Worm (Caenorhabditis elegans): ENCODE measurements around the gene D2045.5.

Gene D2045.5

ce11 chrIII:10432104-10432503, 37.3 kb downstream of the D2045.5 start:
- TF ChIP-seq eyg-1 (tag; optimal IDR thresholded peaks at IDR 0.05): no peak
- no peak for TF ChIP-seq sox-2 (GFP tag; IDR thresholded peaks at IDR 0.05)
- TF ChIP-seq C08G9.2 (tag; optimal IDR thresholded peaks at IDR 0.05): peak; percentile 54
- peak; percentile 43 for TF ChIP-seq ceh-48 (tag; optimal IDR thresholded peaks at IDR 0.05)
- TF ChIP-seq F13H6.1 (tag; optimal IDR thresholded peaks at IDR 0.05): peak; percentile 21
- no peak for TF ChIP-seq fkh-6 (tag; optimal IDR thresholded peaks at IDR 0.05)
- no peak for TF ChIP-seq dmd-4 (tag; optimal IDR thresholded peaks at IDR 0.05; ENCODE audit: borderline replicate concordance)
- peak; percentile 68 for TF ChIP-seq pqm-1 (tag; optimal IDR thresholded peaks at IDR 0.05)
- no peak for TF ChIP-seq pha-4 (tag; optimal IDR thresholded peaks at IDR 0.05)
- no peak for TF ChIP-seq zip-5 (tag; optimal IDR thresholded peaks at IDR 0.05)
- peak; percentile 27 for TF ChIP-seq ahr-1 (tag; optimal IDR thresholded peaks at IDR 0.05)
- peak; percentile 46 for TF ChIP-seq syd-9 (tag; optimal IDR thresholded peaks at IDR 0.05)
- no peak for TF ChIP-seq ceh-24 (tag; optimal IDR thresholded peaks at IDR 0.05)
- TF ChIP-seq nhr-11 (tag; optimal IDR thresholded peaks at IDR 0.05): no peak
- peak; percentile 2 for TF ChIP-seq unc-42 (tag; optimal IDR thresholded peaks at IDR 0.05)
- peak; percentile 73 for TF ChIP-seq pha-2 (tag; optimal IDR thresholded peaks at IDR 0.05)
- TF ChIP-seq nfya-1 (tag; optimal IDR thresholded peaks at IDR 0.05): peak; percentile 71
- no peak for TF ChIP-seq Y22D7AL.16 (tag; optimal IDR thresholded peaks at IDR 0.05)
- TF ChIP-seq npax-4 (tag; optimal IDR thresholded peaks at IDR 0.05): no peak
- no peak for TF ChIP-seq ama-1 (optimal IDR thresholded peaks at IDR 0.05)
- no peak for TF ChIP-seq ceh-9 (tag; optimal IDR thresholded peaks at IDR 0.05)
- TF ChIP-seq unc-3 (GFP tag; conservative IDR thresholded peaks at IDR 0.05): no peak
- no peak for TF ChIP-seq unc-3 (tag; optimal IDR thresholded peaks at IDR 0.05)
- TF ChIP-seq odd-2 (tag; optimal IDR thresholded peaks at IDR 0.05): peak; percentile 29
- TF ChIP-seq ceh-31 (tag; optimal IDR thresholded peaks at IDR 0.05): peak; percentile 45
- TF ChIP-seq fax-1 (tag; optimal IDR thresholded peaks at IDR 0.05): peak; percentile 14
- TF ChIP-seq pat-9 (tag; optimal IDR thresholded peaks at IDR 0.05): peak; percentile 67
- peak; percentile 29 for TF ChIP-seq ref-2 (tag; optimal IDR thresholded peaks at IDR 0.05)
- no peak for TF ChIP-seq pros-1 (tag; optimal IDR thresholded peaks at IDR 0.05)
- peak; percentile 26 for TF ChIP-seq K02D7.2 (tag; optimal IDR thresholded peaks at IDR 0.05)
- TF ChIP-seq nhr-232 (tag; optimal IDR thresholded peaks at IDR 0.05): peak; percentile 41
- no peak for TF ChIP-seq ceh-22 (tag; optimal IDR thresholded peaks at IDR 0.05)
- peak; percentile 11 for TF ChIP-seq madf-2 (tag; optimal IDR thresholded peaks at IDR 0.05)
- TF ChIP-seq tbx-2 (tag; optimal IDR thresholded peaks at IDR 0.05): peak; percentile 73
- peak; percentile 66 for TF ChIP-seq hlh-30 (tag; optimal IDR thresholded peaks at IDR 0.05; ENCODE audit: insufficient read depth)
- peak; percentile 47 for TF ChIP-seq ceh-18 (tag; optimal IDR thresholded peaks at IDR 0.05)
- peak; percentile 49 for TF ChIP-seq tbx-7 (tag; optimal IDR thresholded peaks at IDR 0.05)
- no peak for TF ChIP-seq elt-2 (tag; optimal IDR thresholded peaks at IDR 0.05)
- no peak for TF ChIP-seq elt-4 (tag; optimal IDR thresholded peaks at IDR 0.05)
- TF ChIP-seq ttx-3 (tag; optimal IDR thresholded peaks at IDR 0.05): peak; percentile 56
- TF ChIP-seq che-1 (tag; optimal IDR thresholded peaks at IDR 0.05): peak; percentile 64
- TF ChIP-seq ceh-6 (GFP tag; optimal IDR thresholded peaks at IDR 0.05): peak; percentile 51
- peak; percentile 49 for TF ChIP-seq sox-4 (tag; optimal IDR thresholded peaks at IDR 0.05)
- TF ChIP-seq pax-1 (tag; optimal IDR thresholded peaks at IDR 0.05): no peak
- TF ChIP-seq rnt-1 (tag; optimal IDR thresholded peaks at IDR 0.05): peak; percentile 63
- TF ChIP-seq hlh-8 (tag; optimal IDR thresholded peaks at IDR 0.05): peak; percentile 28
- TF ChIP-seq K09A11.1 (tag; optimal IDR thresholded peaks at IDR 0.05; ENCODE audit: insufficient read depth): no peak
- TF ChIP-seq ceh-30 (tag; optimal IDR thresholded peaks at IDR 0.05): no peak
- no peak for TF ChIP-seq ets-4 (tag; optimal IDR thresholded peaks at IDR 0.05)
- TF ChIP-seq hlh-13 (GFP tag; optimal IDR thresholded peaks at IDR 0.05): no peak
- TF ChIP-seq gmeb-2 (tag; optimal IDR thresholded peaks at IDR 0.05): peak; percentile 38
- no peak for TF ChIP-seq mec-3 (tag; optimal IDR thresholded peaks at IDR 0.05; ENCODE audit: borderline replicate concordance)
- peak; percentile 1 for TF ChIP-seq ceh-14 (tag; optimal IDR thresholded peaks at IDR 0.05)
- no peak for TF ChIP-seq hlh-15 (tag; optimal IDR thresholded peaks at IDR 0.05)
- TF ChIP-seq ceh-34 (tag; optimal IDR thresholded peaks at IDR 0.05): peak; percentile 54

Data from whole organism, late embryonic.